Worm (Caenorhabditis elegans): Measurements from ENCODE around the gene unc-96.

The unc-96 gene

DNA sequence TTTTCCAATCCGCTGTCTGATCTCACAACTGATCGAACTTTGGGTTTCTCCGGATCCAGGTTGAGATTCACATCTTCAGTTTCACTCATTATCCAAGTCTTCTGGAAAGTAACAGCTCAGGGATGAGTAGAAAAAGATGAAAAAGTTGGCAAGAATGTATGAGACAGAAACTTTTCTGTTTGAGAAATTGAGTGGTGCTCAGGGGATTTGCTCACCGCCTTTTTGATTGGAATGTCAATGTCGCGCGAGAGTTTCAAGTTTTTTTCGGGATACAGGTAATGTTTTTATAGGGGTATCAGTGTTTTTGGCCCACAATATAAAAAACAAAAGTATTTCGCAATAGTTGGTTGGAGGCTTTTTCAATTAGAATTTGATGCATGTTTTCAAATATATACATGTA is at the start of gene unc-96:
Gene unc-96 (minus strand): TSS at position 101 of the 400 bp plus-strand sequence.
- TF ChIP-seq hlh-13 (GFP tag; optimal IDR thresholded peaks at IDR 0.05) (no peak), gmeb-2 (tag; optimal IDR thresholded peaks at IDR 0.05) (no peak), hlh-15 (tag; optimal IDR thresholded peaks at IDR 0.05) (no peak), eyg-1 (tag; optimal IDR thresholded peaks at IDR 0.05) (no peak), pqm-1 (tag; optimal IDR thresholded peaks at IDR 0.05) (no peak), ceh-14 (tag; optimal IDR thresholded peaks at IDR 0.05) (no peak), tbx-2 (tag; optimal IDR thresholded peaks at IDR 0.05) (no peak), pros-1 (tag; optimal IDR thresholded peaks at IDR 0.05) (no peak), mec-3 (tag; optimal IDR thresholded peaks at IDR 0.05; ENCODE audit: borderline replicate concordance) (no peak), pha-4 (tag; optimal IDR thresholded peaks at IDR 0.05) (no peak), pag-3 (tag; optimal IDR thresholded peaks at IDR 0.05; ENCODE audit: borderline replicate concordance) (no peak), dve-1 (tag; optimal IDR thresholded peaks at IDR 0.05) (no peak), ttx-3 (tag; optimal IDR thresholded peaks at IDR 0.05) (no peak)

DNA sequence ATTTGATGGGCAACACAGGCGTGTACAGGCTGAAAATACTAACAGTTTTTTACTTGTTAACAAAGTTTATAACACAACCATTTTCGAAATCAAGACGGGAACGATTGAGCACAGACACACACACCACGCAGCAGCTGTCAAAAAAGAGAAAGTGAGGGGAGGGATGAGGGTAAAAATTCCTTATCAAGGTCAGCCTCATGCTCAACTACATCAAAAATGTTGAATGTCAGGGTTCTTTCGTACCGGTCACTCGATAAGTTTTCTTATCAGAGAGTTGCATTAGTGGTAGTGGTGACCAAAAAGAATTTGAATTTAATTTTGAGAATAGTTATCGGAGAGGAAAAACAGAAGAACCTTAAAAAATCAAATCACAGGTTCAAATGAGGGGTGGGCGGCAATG is 49.5 kb upstream of the unc-96 start, which contains the start of gene T19D7.6:
Gene T19D7.6 (minus strand): TSS at position 198 of the 400 bp plus-strand sequence.
- peak; percentile 21 for TF ChIP-seq elt-2 (tag; optimal IDR thresholded peaks at IDR 0.05)
- no peak for TF ChIP-seq ztf-16 (tag; optimal IDR thresholded peaks at IDR 0.05)

DNA sequence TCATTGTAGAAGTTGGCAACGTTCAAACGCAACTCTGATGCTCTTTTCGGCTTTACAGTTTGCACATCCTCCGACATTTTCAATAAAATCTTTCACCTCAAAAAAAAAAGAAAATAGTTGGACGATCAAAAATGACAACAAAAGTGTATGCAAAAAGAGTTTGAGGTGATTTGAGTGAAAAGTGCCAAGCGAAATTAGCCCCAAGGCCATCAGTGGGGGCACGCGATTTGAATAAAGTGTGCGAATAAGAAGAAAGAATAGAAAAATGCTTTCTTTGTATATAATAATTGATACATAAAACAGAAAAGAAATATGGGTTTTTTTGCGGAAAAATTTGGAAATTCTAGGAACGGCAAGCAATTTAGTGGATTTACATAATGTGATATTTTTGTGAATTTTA is 45.0 kb upstream of the unc-96 start, which contains the start of gene T19D7.5:
Gene T19D7.5 (minus strand): TSS at position 101 of the 400 bp plus-strand sequence.
- no peak for TF ChIP-seq mec-3 (tag; optimal IDR thresholded peaks at IDR 0.05; ENCODE audit: borderline replicate concordance)
- no peak for TF ChIP-seq pqm-1 (tag; optimal IDR thresholded peaks at IDR 0.05)
- no peak for TF ChIP-seq ceh-6 (GFP tag; optimal IDR thresholded peaks at IDR 0.05)
- TF ChIP-seq ceh-2 (tag; optimal IDR thresholded peaks at IDR 0.05): no peak
- no peak for TF ChIP-seq ets-4 (tag; optimal IDR thresholded peaks at IDR 0.05)
- TF ChIP-seq ceh-18 (tag; optimal IDR thresholded peaks at IDR 0.05): no peak
- no peak for TF ChIP-seq T23F11.4 (GFP tag; optimal IDR thresholded peaks at IDR 0.05)
- no peak for TF ChIP-seq hlh-8 (tag; optimal IDR thresholded peaks at IDR 0.05)
- no peak for TF ChIP-seq ceh-22 (tag; optimal IDR thresholded peaks at IDR 0.05)
- TF ChIP-seq ceh-45 (GFP tag; IDR thresholded peaks at IDR 0.05): no peak
- TF ChIP-seq hlh-6 (tag; optimal IDR thresholded peaks at IDR 0.05): no peak
- no peak for TF ChIP-seq elt-2 (tag; optimal IDR thresholded peaks at IDR 0.05)
- TF ChIP-seq zip-5 (tag; optimal IDR thresholded peaks at IDR 0.05): no peak

DNA sequence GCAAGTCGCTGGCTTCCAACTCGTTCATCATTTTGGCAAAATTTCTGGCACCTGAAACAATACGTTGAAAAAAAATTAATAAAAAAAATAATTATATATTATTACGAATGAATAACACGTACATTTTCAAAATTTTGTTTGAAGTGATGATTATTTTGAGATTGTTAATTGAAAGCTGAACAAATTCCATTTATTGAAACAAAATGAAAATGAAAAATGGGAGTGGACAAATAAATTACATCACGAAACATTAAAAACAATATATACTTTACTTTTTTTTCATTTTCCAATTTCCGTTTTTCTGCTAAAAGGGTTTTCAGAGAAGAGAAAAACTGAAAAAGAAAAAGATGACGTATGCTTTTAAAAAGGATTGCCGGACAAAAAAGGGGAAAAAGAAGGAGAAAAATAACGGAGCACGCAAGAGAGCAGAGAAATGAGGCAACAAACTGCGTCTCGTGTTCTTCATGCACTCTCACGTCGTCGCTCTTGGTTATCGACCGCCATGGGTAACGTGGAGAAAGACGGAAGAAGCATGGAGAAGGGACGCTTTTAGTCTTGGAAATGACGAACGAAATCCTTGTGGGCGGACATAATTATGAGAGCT is 40.7 kb upstream of the unc-96 start, which contains the start of gene rund-1:
Gene rund-1 (minus strand): TSS at position 51 of the 604 bp plus-strand sequence.
- TF ChIP-seq C38D4.7 (GFP tag; optimal IDR thresholded peaks at IDR 0.05) (no peak), ceh-48 (tag; optimal IDR thresholded peaks at IDR 0.05) (peak; percentile 62), fax-1 (tag; optimal IDR thresholded peaks at IDR 0.05) (no peak), C08G9.2 (tag; optimal IDR thresholded peaks at IDR 0.05) (no peak), ets-4 (tag; optimal IDR thresholded peaks at IDR 0.05) (no peak), ceh-24 (tag; optimal IDR thresholded peaks at IDR 0.05) (no peak), dve-1 (tag; optimal IDR thresholded peaks at IDR 0.05) (no peak), elt-2 (tag; optimal IDR thresholded peaks at IDR 0.05) (no peak), che-1 (tag; optimal IDR thresholded peaks at IDR 0.05) (no peak), hlh-15 (tag; optimal IDR thresholded peaks at IDR 0.05) (no peak), pag-3 (tag; optimal IDR thresholded peaks at IDR 0.05; ENCODE audit: borderline replicate concordance) (no peak), zip-5 (tag; optimal IDR thresholded peaks at IDR 0.05) (no peak), T23F11.4 (GFP tag; optimal IDR thresholded peaks at IDR 0.05) (no peak), ceh-31 (tag; optimal IDR thresholded peaks at IDR 0.05) (peak; percentile 34), fkh-10 (GFP tag; optimal IDR thresholded peaks at IDR 0.05) (no peak), ceh-45 (GFP tag; IDR thresholded peaks at IDR 0.05) (no peak), lin-11 (tag; optimal IDR thresholded peaks at IDR 0.05) (no peak), ceh-30 (tag; optimal IDR thresholded peaks at IDR 0.05) (no peak), unc-42 (tag; optimal IDR thresholded peaks at IDR 0.05) (peak; percentile 48), ztf-16 (tag; optimal IDR thresholded peaks at IDR 0.05) (no peak), fkh-6 (tag; optimal IDR thresholded peaks at IDR 0.05) (no peak), tbx-7 (tag; optimal IDR thresholded peaks at IDR 0.05) (no peak), npax-4 (tag; optimal IDR thresholded peaks at IDR 0.05) (no peak), ref-2 (tag; optimal IDR thresholded peaks at IDR 0.05) (no peak), syd-9 (tag; optimal IDR thresholded peaks at IDR 0.05) (no peak), hlh-13 (GFP tag; optimal IDR thresholded peaks at IDR 0.05) (no peak)
